Worm (Caenorhabditis elegans): ENCODE results near the gene F52E1.2.

The F52E1.2 gene

ce11 chrV:8424840-8425814, 14.7 kb downstream of the F52E1.2 start:
- peak; percentile 41 for TF ChIP-seq crh-2 (tag; optimal IDR thresholded peaks at IDR 0.05)
- peak; percentile 35 for TF ChIP-seq nhr-25 (tag; optimal IDR thresholded peaks at IDR 0.05)
- no peak for TF ChIP-seq mbf-1 (tag; optimal IDR thresholded peaks at IDR 0.05)
- TF ChIP-seq fos-1 (tag; optimal IDR thresholded peaks at IDR 0.05): peak; percentile 92
- no peak for TF ChIP-seq peb-1 (tag; optimal IDR thresholded peaks at IDR 0.05)
- no peak for TF ChIP-seq ztf-1 (GFP tag; conservative IDR thresholded peaks at IDR 0.05)
- TF ChIP-seq F13H6.1 (tag; optimal IDR thresholded peaks at IDR 0.05): no peak
- TF ChIP-seq mab-5 (tag; optimal IDR thresholded peaks at IDR 0.05): no peak
- TF ChIP-seq ceh-16 (tag; optimal IDR thresholded peaks at IDR 0.05): no peak
- TF ChIP-seq elt-1 (tag; optimal IDR thresholded peaks at IDR 0.05): no peak
- TF ChIP-seq unc-62 (GFP tag; optimal IDR thresholded peaks at IDR 0.05): no peak
- TF ChIP-seq alr-1 (tag; optimal IDR thresholded peaks at IDR 0.05): no peak
- TF ChIP-seq lin-39 (tag; optimal IDR thresholded peaks at IDR 0.05): no peak
- TF ChIP-seq unc-39 (tag; optimal IDR thresholded peaks at IDR 0.05): no peak
- no peak for TF ChIP-seq C34F6.9 (tag; optimal IDR thresholded peaks at IDR 0.05)
- no peak for TF ChIP-seq nhr-23 (tag; optimal IDR thresholded peaks at IDR 0.05)
- no peak for TF ChIP-seq egl-27 (tag; optimal IDR thresholded peaks at IDR 0.05)
- TF ChIP-seq sma-9 (GFP tag; optimal IDR thresholded peaks at IDR 0.05): peak; percentile 70
- TF ChIP-seq sma-9 (tag; optimal IDR thresholded peaks at IDR 0.05): no peak
- no peak for TF ChIP-seq nhr-11 (tag; optimal IDR thresholded peaks at IDR 0.05)
- no peak for TF ChIP-seq ztf-11 (tag; optimal IDR thresholded peaks at IDR 0.05)
- no peak for TF ChIP-seq nhr-10 (tag; optimal IDR thresholded peaks at IDR 0.05)
- TF ChIP-seq nhr-129 (tag; optimal IDR thresholded peaks at IDR 0.05): peak; percentile 15
- no peak for TF ChIP-seq sma-3 (GFP tag; optimal IDR thresholded peaks at IDR 0.05)
- TF ChIP-seq mdl-1 (tag; optimal IDR thresholded peaks at IDR 0.05): no peak
- TF ChIP-seq nhr-237 (tag; optimal IDR thresholded peaks at IDR 0.05): no peak
- no peak for TF ChIP-seq skn-1 (tag; optimal IDR thresholded peaks at IDR 0.05)

- TF ChIP-seq C34F6.9 (tag; optimal IDR thresholded peaks at IDR 0.05) (peak; percentile 58), unc-55 (GFP tag; optimal IDR thresholded peaks at IDR 0.05) (peak; percentile 25), dmd-4 (tag; optimal IDR thresholded peaks at IDR 0.05) (no peak)
These were observed 15.8 kb downstream of the F52E1.2 start for ce11 chrV:8426210-8426609.

ce11 chrV:8426741-8427457, 16.5 kb downstream of the F52E1.2 start:
- TF ChIP-seq nhr-237 (tag; optimal IDR thresholded peaks at IDR 0.05) (no peak), gmeb-1 (tag; optimal IDR thresholded peaks at IDR 0.05) (no peak), C34F6.9 (tag; optimal IDR thresholded peaks at IDR 0.05) (no peak), snpc-4 (tag; optimal IDR thresholded peaks at IDR 0.05) (no peak), peb-1 (tag; optimal IDR thresholded peaks at IDR 0.05) (no peak), skn-1 (tag; optimal IDR thresholded peaks at IDR 0.05) (no peak), nhr-129 (tag; optimal IDR thresholded peaks at IDR 0.05) (peak; percentile 52), aly-2 (tag; optimal IDR thresholded peaks at IDR 0.05) (no peak), elt-1 (tag; optimal IDR thresholded peaks at IDR 0.05) (no peak), nhr-21 (tag; optimal IDR thresholded peaks at IDR 0.05) (peak; percentile 54), lin-13 (GFP tag; optimal IDR thresholded peaks at IDR 0.05) (no peak), blmp-1 (tag; optimal IDR thresholded peaks at IDR 0.05; ENCODE audit: insufficient read depth) (no peak), fos-1 (tag; optimal IDR thresholded peaks at IDR 0.05) (peak; percentile 88), nhr-25 (tag; optimal IDR thresholded peaks at IDR 0.05) (peak; percentile 22), ZK546.5 (tag; optimal IDR thresholded peaks at IDR 0.05) (no peak), sma-3 (GFP tag; optimal IDR thresholded peaks at IDR 0.05) (peak; percentile 15), mdl-1 (tag; optimal IDR thresholded peaks at IDR 0.05) (no peak), ama-1 (optimal IDR thresholded peaks at IDR 0.05) (no peak), sma-9 (GFP tag; optimal IDR thresholded peaks at IDR 0.05) (peak; percentile 50), sma-9 (tag; optimal IDR thresholded peaks at IDR 0.05) (no peak), lsy-2 (tag; optimal IDR thresholded peaks at IDR 0.05) (no peak), mbf-1 (tag; optimal IDR thresholded peaks at IDR 0.05) (no peak)
